Worm (Caenorhabditis elegans) whole organism, late embryonic: Measurements from ENCODE around the gene ivph-3.

Experiments used
- Y22D7AL.16 ChIP-seq: sonication (generic microtip); optimal IDR thresholded peaks from 2 replicates; lab custom pipeline; 2016; ENCODE audit warnings: missing genetic modification characterization, missing compliant biosample characterization
- ceh-6 ChIP-seq: fragments of 200-800 bp; sonication (Bioruptor generic); optimal IDR thresholded peaks from 2 replicates; lab custom pipeline; 2018; ENCODE audit warnings: mild to moderate bottlenecking, missing genetic modification characterization, missing compliant biosample characterization
- dve-1 ChIP-seq: sonication (generic microtip); optimal IDR thresholded peaks from 2 replicates; lab custom pipeline; 2017; ENCODE audit warnings: antibody characterized with exemption, mild to moderate bottlenecking, missing genetic modification characterization, missing compliant biosample characterization
- fkh-10 ChIP-seq: fragments of 150-350 bp; optimal IDR thresholded peaks from 2 replicates; lab custom pipeline; 2014; ENCODE audit warnings: missing biosample characterization, missing genetic modification reagents, missing genetic modification characterization
- hlh-30 ChIP-seq: sonication (generic microtip); optimal IDR thresholded peaks from 2 replicates; lab custom pipeline; 2017; ENCODE audit warnings: antibody characterized with exemption, missing genetic modification characterization, missing compliant biosample characterization; ENCODE audit not compliant: insufficient read depth
- hlh-6 ChIP-seq: sonication (generic microtip); optimal IDR thresholded peaks from 2 replicates; lab custom pipeline; 2016; ENCODE audit warnings: missing genotype, missing genetic modification characterization, missing compliant biosample characterization
- nhr-11 ChIP-seq: fragments of 150-350 bp; optimal IDR thresholded peaks from 2 replicates; lab custom pipeline; 2014; ENCODE audit warnings: missing biosample characterization, missing genetic modification characterization
- npax-4 ChIP-seq: sonication (generic microtip); optimal IDR thresholded peaks from 2 replicates; lab custom pipeline; 2016; ENCODE audit warnings: missing genetic modification characterization, missing compliant biosample characterization
- pat-9 ChIP-seq: fragments of 200-800 bp; sonication (Bioruptor generic); optimal IDR thresholded peaks from 2 replicates; lab custom pipeline; 2018; ENCODE audit warnings: mild to moderate bottlenecking, missing genetic modification characterization, moderate library complexity, missing compliant biosample characterization
- pha-4 ChIP-seq: fragments of 150-350 bp; optimal IDR thresholded peaks from 2 replicates; lab custom pipeline; 2018; ENCODE audit warnings: missing biosample characterization, missing genetic modification reagents, missing genetic modification characterization
- pqm-1 ChIP-seq: sonication (generic microtip); optimal IDR thresholded peaks from 2 replicates; lab custom pipeline; 2016; ENCODE audit warnings: missing genetic modification characterization, missing compliant biosample characterization
- pros-1 ChIP-seq: fragments of 150-350 bp; optimal IDR thresholded peaks from 2 replicates; lab custom pipeline; 2014; ENCODE audit warnings: missing biosample characterization, missing genetic modification reagents, missing genetic modification characterization
- sdc-2 ChIP-seq: sonication (generic microtip); optimal IDR thresholded peaks from 2 replicates; lab custom pipeline; 2016; ENCODE audit warnings: missing genotype, missing genetic modification characterization, missing compliant biosample characterization
- unc-55 ChIP-seq: sonication (generic microtip); optimal IDR thresholded peaks from 2 replicates; lab custom pipeline; 2017; ENCODE audit warnings: missing biosample characterization, missing genetic modification reagents, missing genetic modification characterization

- TF ChIP-seq hlh-30 (tag; lab: Kevin White, UChicago) (no peak), nhr-11 (tag; lab: Kevin White, UChicago) (no peak), npax-4 (tag; lab: Kevin White, UChicago) (no peak), dve-1 (tag; lab: Kevin White, UChicago) (no peak), pat-9 (tag; lab: Kevin White, UChicago) (no peak), unc-55 (GFP tag; lab: Kevin White, UChicago) (no peak), fkh-10 (GFP tag; lab: Kevin White, UChicago) (no peak), ceh-6 (no peak), pha-4 (tag; lab: Kevin White, UChicago) (no peak), hlh-6 (tag; lab: Kevin White, UChicago) (no peak), sdc-2 (tag; lab: Kevin White, UChicago) (no peak), pros-1 (tag; lab: Kevin White, UChicago) (no peak), Y22D7AL.16 (tag; lab: Kevin White, UChicago) (no peak), pqm-1 (tag; lab: Kevin White, UChicago) (no peak)
Observed at ce11 chrIV:3025874-3026609, 27.5 kb upstream of the ivph-3 start.
